Fruit fly (Drosophila melanogaster) whole organism, embryonic: ENCODE data around the gene CG34134.

ENCODE experiments used
- ATbp ChIP-seq: fragments of 200-800 bp; sonication (Bioruptor generic); optimal IDR thresholded peaks from 2 replicates; lab custom pipeline; 2017; ENCODE audit warnings: missing biosample characterization, mild to moderate bottlenecking, missing genetic modification characterization, missing genetic modification reagents
- Ada2b ChIP-seq: fragments of 200-800 bp; sonication (Bioruptor generic); IDR thresholded peaks from 2 replicates; pipeline ENCODE4 v1.3.6; 2022; ENCODE audit warnings: missing biosample characterization, missing genetic modification characterization
- Asciz ChIP-seq: fragments of 200-800 bp; sonication (Bioruptor generic); optimal IDR thresholded peaks from 2 replicates; lab custom pipeline; 2017; ENCODE audit warnings: missing biosample characterization, mild to moderate bottlenecking, missing genetic modification characterization, missing genetic modification reagents
- BEAF-32 ChIP-seq: fragments of 200-800 bp; sonication (Bioruptor generic); optimal IDR thresholded peaks from 3 replicates; lab custom pipeline; 2017; ENCODE audit warnings: missing biosample characterization, missing genetic modification characterization, mild to moderate bottlenecking, moderate library complexity, missing genetic modification reagents
- Bdp1 ChIP-seq: fragments of 200-800 bp; sonication (Bioruptor generic); optimal IDR thresholded peaks from 3 replicates; lab custom pipeline; 2016; ENCODE audit warnings: missing biosample characterization, missing genetic modification characterization
- CG10267 ChIP-seq: fragments of 200-800 bp; sonication (Bioruptor generic); optimal IDR thresholded peaks from 2 replicates; lab custom pipeline; 2018; ENCODE audit warnings: missing biosample characterization, mild to moderate bottlenecking, missing genetic modification characterization, moderate library complexity
- CG12299 ChIP-seq: fragments of 200-800 bp; sonication (Bioruptor generic); optimal IDR thresholded peaks from 2 replicates; lab custom pipeline; 2018; ENCODE audit warnings: missing biosample characterization, mild to moderate bottlenecking, missing genetic modification characterization
- CG12769 ChIP-seq: fragments of 200-800 bp; sonication (Bioruptor generic); optimal IDR thresholded peaks from 2 replicates; lab custom pipeline; 2019; ENCODE audit warnings: missing biosample characterization, mild to moderate bottlenecking, missing genetic modification characterization, moderate library complexity
- CG13624 ChIP-seq: fragments of 200-800 bp; sonication (Bioruptor generic); optimal IDR thresholded peaks from 2 replicates; lab custom pipeline; 2016; ENCODE audit warnings: missing biosample characterization, missing genetic modification characterization
- CG14710 ChIP-seq: fragments of 200-800 bp; sonication (Bioruptor generic); optimal IDR thresholded peaks from 3 replicates; lab custom pipeline; 2019; ENCODE audit warnings: missing biosample characterization, mild to moderate bottlenecking, missing genetic modification characterization, moderate library complexity
- CG15011 ChIP-seq: fragments of 200-800 bp; sonication (Bioruptor generic); optimal IDR thresholded peaks from 3 replicates; lab custom pipeline; 2018; ENCODE audit warnings: missing biosample characterization, mild to moderate bottlenecking, missing genetic modification characterization
- CG17802 ChIP-seq: fragments of 200-800 bp; sonication (Bioruptor generic); optimal IDR thresholded peaks from 2 replicates; lab custom pipeline; 2018; ENCODE audit warnings: missing biosample characterization, mild to moderate bottlenecking, missing genetic modification characterization, moderate library complexity
- CG18011 ChIP-seq: fragments of 200-800 bp; sonication (Bioruptor generic); optimal IDR thresholded peaks from 2 replicates; lab custom pipeline; 2017; ENCODE audit warnings: missing biosample characterization, missing genetic modification characterization, mild to moderate bottlenecking, moderate library complexity, missing genotype
- CG2116 ChIP-seq: fragments of 200-800 bp; sonication (Bioruptor generic); optimal IDR thresholded peaks from 3 replicates; lab custom pipeline; 2018; ENCODE audit warnings: missing biosample characterization, mild to moderate bottlenecking, missing genetic modification characterization
- CG2712 ChIP-seq: fragments of 200-800 bp; optimal IDR thresholded peaks from 3 replicates; lab custom pipeline; 2019; ENCODE audit warnings: missing biosample characterization, mild to moderate bottlenecking, missing genetic modification characterization, moderate library complexity
- CG3065 ChIP-seq: fragments of 200-800 bp; sonication (Bioruptor generic); optimal IDR thresholded peaks from 2 replicates; lab custom pipeline; 2016; ENCODE audit warnings: missing biosample characterization, missing genetic modification characterization
- CG4617 ChIP-seq: fragments of 200-800 bp; sonication (Bioruptor generic); optimal IDR thresholded peaks from 3 replicates; lab custom pipeline; 2016; ENCODE audit warnings: missing biosample characterization, missing genetic modification characterization, borderline replicate concordance
- CG6689 ChIP-seq: fragments of 200-800 bp; sonication (Bioruptor generic); IDR thresholded peaks from 2 replicates; pipeline ENCODE4 v1.3.6; 2022; ENCODE audit warnings: missing biosample characterization, missing genetic modification characterization
- CG7271 ChIP-seq: fragments of 200-800 bp; sonication (Bioruptor generic); optimal IDR thresholded peaks from 2 replicates; lab custom pipeline; 2018; ENCODE audit warnings: missing biosample characterization, mild to moderate bottlenecking, missing genetic modification characterization, moderate library complexity
- CG9727 ChIP-seq: fragments of 200-800 bp; sonication (Bioruptor generic); optimal IDR thresholded peaks from 3 replicates; lab custom pipeline; 2017; ENCODE audit warnings: missing biosample characterization, mild to moderate bottlenecking, missing genetic modification characterization
- Fer3 ChIP-seq: fragments of 200-800 bp; sonication (Bioruptor generic); optimal IDR thresholded peaks from 2 replicates; lab custom pipeline; 2018; ENCODE audit warnings: missing biosample characterization, mild to moderate bottlenecking, missing genetic modification characterization, moderate library complexity
- Gsc ChIP-seq: fragments of 200-800 bp; sonication (Bioruptor generic); IDR thresholded peaks from 2 replicates; pipeline ENCODE4 v1.3.6; 2022; ENCODE audit warnings: missing biosample characterization, missing genetic modification characterization
- Hmx ChIP-seq: fragments of 200-800 bp; sonication (Bioruptor generic); optimal IDR thresholded peaks from 2 replicates; lab custom pipeline; 2016; ENCODE audit warnings: missing biosample characterization, missing genetic modification characterization
- MESR4 ChIP-seq: fragments of 200-800 bp; sonication (Bioruptor generic); optimal IDR thresholded peaks from 2 replicates; lab custom pipeline; 2018; ENCODE audit warnings: missing biosample characterization, mild to moderate bottlenecking, missing genetic modification characterization, moderate library complexity
- Max ChIP-seq: fragments of 200-800 bp; sonication (Bioruptor generic); optimal IDR thresholded peaks from 2 replicates; lab custom pipeline; 2016; ENCODE audit warnings: missing biosample characterization, mild to moderate bottlenecking, missing genetic modification characterization
- NFAT ChIP-seq: fragments of 200-800 bp; sonication (Bioruptor generic); IDR thresholded peaks from 2 replicates; pipeline ENCODE4 v1.3.6; 2022; ENCODE audit warnings: missing biosample characterization, missing genetic modification characterization
- Nf-YB ChIP-seq: fragments of 200-800 bp; sonication (Bioruptor generic); optimal IDR thresholded peaks from 3 replicates; lab custom pipeline; 2019; ENCODE audit warnings: missing biosample characterization, mild to moderate bottlenecking, missing genetic modification characterization, moderate library complexity
- Sry-β ChIP-seq: fragments of 200-800 bp; sonication (Bioruptor generic); optimal IDR thresholded peaks from 2 replicates; lab custom pipeline; 2018; ENCODE audit warnings: missing biosample characterization, mild to moderate bottlenecking, missing genetic modification characterization, moderate library complexity
- Stat92E ChIP-seq, 3 experiments: fragments of >200 bp in 2 of 3; fragments of 200-800 bp in 1 of 3; sonication (Bioruptor generic) in 1 of 3; optimal IDR thresholded peaks; 2 replicates each; lab custom pipeline; 2017 to 2019; ENCODE audit warnings: missing biosample characterization in 3 of 3, missing genetic modification characterization in 3 of 3, mild to moderate bottlenecking in 1 of 3, moderate library complexity in 1 of 3
- Taf1 ChIP-seq: fragments of 200-800 bp; sonication (Bioruptor generic); IDR thresholded peaks from 2 replicates; pipeline ENCODE4 v1.3.6; 2022; ENCODE audit warnings: missing biosample characterization, missing genetic modification characterization
- Xbp1 ChIP-seq: fragments of 200-800 bp; sonication (Bioruptor generic); optimal IDR thresholded peaks from 3 replicates; lab custom pipeline; 2016; ENCODE audit warnings: missing biosample characterization, mild to moderate bottlenecking, missing genetic modification characterization
- abd-A ChIP-seq: fragments of 200-800 bp; sonication (Bioruptor generic); optimal IDR thresholded peaks from 3 replicates; lab custom pipeline; 2019; ENCODE audit warnings: missing biosample characterization, mild to moderate bottlenecking, missing genetic modification characterization, moderate library complexity
- cad ChIP-seq: fragments of >200 bp; optimal IDR thresholded peaks from 2 replicates; lab custom pipeline; 2017; ENCODE audit warnings: missing biosample characterization, missing genetic modification characterization
- cg ChIP-seq: fragments of 200-800 bp; sonication (Bioruptor generic); optimal IDR thresholded peaks from 3 replicates; lab custom pipeline; 2019; ENCODE audit warnings: missing biosample characterization, mild to moderate bottlenecking, missing genetic modification characterization, moderate library complexity
- chn ChIP-seq: fragments of 200-800 bp; sonication (Bioruptor generic); optimal IDR thresholded peaks from 2 replicates; lab custom pipeline; 2016; ENCODE audit warnings: missing biosample characterization, missing genetic modification characterization
- dan ChIP-seq: fragments of 200-800 bp; sonication (Bioruptor generic); IDR thresholded peaks from 2 replicates; pipeline ENCODE4 v1.3.6; 2022; ENCODE audit warnings: missing biosample characterization, missing genetic modification characterization
- eve ChIP-seq, 2 experiments: fragments of >200 bp; optimal IDR thresholded peaks; 2 replicates each; lab custom pipeline; 2017; ENCODE audit warnings: missing biosample characterization in 2 of 2, missing genetic modification characterization in 2 of 2
- fd102C ChIP-seq: fragments of 200-800 bp; sonication (Bioruptor generic); optimal IDR thresholded peaks from 2 replicates; lab custom pipeline; 2018; ENCODE audit warnings: missing biosample characterization, mild to moderate bottlenecking, missing genetic modification characterization, moderate library complexity
- lmd ChIP-seq: fragments of 200-800 bp; sonication (Bioruptor generic); IDR thresholded peaks from 2 replicates; pipeline ENCODE4 v1.3.6; 2022; ENCODE audit warnings: missing biosample characterization, missing genetic modification characterization
- mam ChIP-seq: fragments of 200-800 bp; sonication (Bioruptor generic); optimal IDR thresholded peaks from 3 replicates; lab custom pipeline; 2016; ENCODE audit warnings: missing biosample characterization, missing genetic modification characterization
- slbo ChIP-seq: fragments of 200-800 bp; sonication (Bioruptor generic); IDR thresholded peaks from 2 replicates; pipeline ENCODE4 v1.3.6; 2022; ENCODE audit warnings: missing biosample characterization, missing genetic modification characterization
- slou ChIP-seq: fragments of 200-800 bp; sonication (Bioruptor generic); optimal IDR thresholded peaks from 3 replicates; lab custom pipeline; 2016; ENCODE audit warnings: missing biosample characterization, missing genetic modification characterization
- so ChIP-seq: fragments of 200-800 bp; sonication (Bioruptor generic); IDR thresholded peaks from 3 replicates; pipeline ENCODE4 v1.3.6; 2022; ENCODE audit warnings: missing biosample characterization, missing genetic modification characterization
- sr ChIP-seq: fragments of 200-800 bp; sonication (Bioruptor generic); IDR thresholded peaks from 3 replicates; pipeline ENCODE4 v1.3.6; 2022; ENCODE audit warnings: missing biosample characterization, missing genetic modification characterization
- stwl ChIP-seq: fragments of 200-800 bp; sonication (Bioruptor generic); optimal IDR thresholded peaks from 3 replicates; lab custom pipeline; 2018; ENCODE audit warnings: missing biosample characterization, mild to moderate bottlenecking, missing genetic modification characterization, moderate library complexity
- sug ChIP-seq: fragments of 200-800 bp; optimal IDR thresholded peaks from 2 replicates; lab custom pipeline; 2019; ENCODE audit warnings: missing biosample characterization, mild to moderate bottlenecking, missing genetic modification characterization, moderate library complexity
- twi ChIP-seq: fragments of 200-800 bp; optimal IDR thresholded peaks from 2 replicates; lab custom pipeline; 2019; ENCODE audit warnings: missing biosample characterization, mild to moderate bottlenecking, missing genetic modification characterization, moderate library complexity
- unpg ChIP-seq: fragments of 200-800 bp; sonication (Bioruptor generic); optimal IDR thresholded peaks from 3 replicates; lab custom pipeline; 2018; ENCODE audit warnings: missing biosample characterization, mild to moderate bottlenecking, missing genetic modification characterization, moderate library complexity
- wek ChIP-seq: fragments of 200-800 bp; sonication (Bioruptor generic); optimal IDR thresholded peaks from 3 replicates; lab custom pipeline; 2018; ENCODE audit warnings: missing biosample characterization, mild to moderate bottlenecking, missing genetic modification characterization, moderate library complexity
- yki ChIP-seq: fragments of >200 bp; optimal IDR thresholded peaks from 3 replicates; lab custom pipeline; 2018
- z ChIP-seq: fragments of 200-800 bp; sonication (Bioruptor generic); IDR thresholded peaks from 3 replicates; pipeline ENCODE4 v1.3.6; 2022; ENCODE audit warnings: missing biosample characterization, missing genetic modification characterization

CG34134 gene

dm6 chr2L:8164219-8164618, 26.4 kb downstream of the CG34134 start:
- peak; percentile 76 for TF ChIP-seq CG12299 (tag; lab: Kevin White, UChicago)
- TF ChIP-seq Hmx (GFP tag; lab: Kevin White, UChicago), result no peak
- peak; percentile 76 for TF ChIP-seq CG15011 (GFP tag; lab: Kevin White, UChicago)
- TF ChIP-seq Bdp1, result peak; percentile 75
- peak; percentile 1 for TF ChIP-seq CG13624 (GFP tag; lab: Kevin White, UChicago)
- no peak for TF ChIP-seq cg (GFP tag; lab: Kevin White, UChicago)
- TF ChIP-seq MESR4 (GFP tag; lab: Kevin White, UChicago), result peak; percentile 1
- TF ChIP-seq NFAT (GFP tag; lab: Robert Waterston, UW), result no peak
- TF ChIP-seq CG2712 (tag; lab: Kevin White, UChicago), result peak; percentile 84
- peak; percentile 63; the same call in 1 of the 3 replicates for TF ChIP-seq z
- TF ChIP-seq CG18011 (GFP tag; lab: Kevin White, UChicago), result no peak
- peak; percentile 78 for TF ChIP-seq Fer3
- TF ChIP-seq twi (tag; lab: Kevin White, UChicago), result peak; percentile 81
- TF ChIP-seq BEAF-32 (GFP tag; lab: Kevin White, UChicago), result no peak
- no peak for TF ChIP-seq Gsc (GFP tag; lab: Robert Waterston, UW)
- peak; percentile 97 for TF ChIP-seq Asciz
- no peak for TF ChIP-seq cad (GFP tag; lab: Kevin White, UChicago)
- TF ChIP-seq Stat92E (GFP tag; optimal IDR thresholded peaks at IDR 0.05; lab: Kevin White, UChicago), result peak in 1 of 3 experiments; percentile 33
- TF ChIP-seq yki (lab: Kevin White, UChicago), result no peak
- TF ChIP-seq CG17802 (tag; lab: Kevin White, UChicago), result peak; percentile 37
- TF ChIP-seq sug (tag; lab: Kevin White, UChicago), result no peak
- TF ChIP-seq chn (GFP tag; lab: Kevin White, UChicago), result peak; percentile 51
- TF ChIP-seq abd-A (tag; lab: Kevin White, UChicago), result no peak
- peak; percentile 59 for TF ChIP-seq CG3065 (GFP tag; lab: Kevin White, UChicago)
- peak; percentile 91 for TF ChIP-seq wek
- TF ChIP-seq Xbp1 (GFP tag; lab: Kevin White, UChicago), result peak; percentile 58
- TF ChIP-seq Max, result peak; percentile 85
- peak; percentile 54 for TF ChIP-seq stwl (tag; lab: Kevin White, UChicago)
- peak; percentile 59 for TF ChIP-seq CG2116 (GFP tag; lab: Kevin White, UChicago)
- TF ChIP-seq dan, result no peak
- peak; percentile 76 for TF ChIP-seq Sry-β (GFP tag; lab: Kevin White, UChicago)
- TF ChIP-seq so, result peak; percentile 79; the same call in 2 of the 3 replicates
- TF ChIP-seq CG14710 (tag; lab: Kevin White, UChicago), result peak; percentile 88
- peak in 1 of 2 experiments; percentile 37 for TF ChIP-seq eve (GFP tag; optimal IDR thresholded peaks at IDR 0.05; lab: Kevin White, UChicago)
- TF ChIP-seq CG9727 (GFP tag; lab: Kevin White, UChicago), result peak; percentile 91
- peak; percentile 31 for TF ChIP-seq CG7271
- TF ChIP-seq Ada2b, result no peak
- TF ChIP-seq fd102C, result peak; percentile 89
- TF ChIP-seq Nf-YB, result peak; percentile 63
- no peak for TF ChIP-seq lmd (GFP tag; lab: Robert Waterston, UW)
- peak; percentile 62 for TF ChIP-seq CG6689 (GFP tag; lab: Robert Waterston, UW)
- peak; percentile 81 for TF ChIP-seq unpg (GFP tag; lab: Kevin White, UChicago)
- TF ChIP-seq ATbp (GFP tag; lab: Kevin White, UChicago), result peak; percentile 98
- TF ChIP-seq slbo (GFP tag; lab: Robert Waterston, UW), result no peak
- no peak for TF ChIP-seq mam (GFP tag; lab: Kevin White, UChicago)
- TF ChIP-seq CG4617, result peak; percentile 39
- no peak for TF ChIP-seq Taf1 (GFP tag; lab: Robert Waterston, UW)
- peak; percentile 54 for TF ChIP-seq CG10267 (tag; lab: Kevin White, UChicago)
- TF ChIP-seq sr (GFP tag; lab: Robert Waterston, UW), result peak; percentile 55; the same call in 1 of the 3 replicates
- peak; percentile 18 for TF ChIP-seq slou (GFP tag; lab: Kevin White, UChicago)
- peak; percentile 35 for TF ChIP-seq CG12769
